Worm (Caenorhabditis elegans) whole organism, L1 larva: ENCODE data around the gene gon-4.

Source experiments
- ama-1 ChIP-seq: fragments of 150-350 bp; optimal IDR thresholded peaks from 2 replicates; lab custom pipeline; 2014
- dpl-1 ChIP-seq, 3 experiments: fragments of 150-350 bp in 2 of 3; sonication (generic microtip) in 1 of 3; optimal IDR thresholded peaks; 2 replicates each; lab custom pipeline; 2014 to 2017; ENCODE audit warnings: missing biosample characterization in 3 of 3, missing genetic modification characterization in 3 of 3, missing genetic modification reagents in 3 of 3
- fos-1 ChIP-seq: fragments of 150-350 bp; optimal IDR thresholded peaks from 2 replicates; lab custom pipeline; 2014; ENCODE audit warnings: missing biosample characterization, missing genetic modification characterization
- hlh-17 ChIP-seq: fragments of 200-800 bp; sonication (Bioruptor generic); optimal IDR thresholded peaks from 2 replicates; lab custom pipeline; 2018; ENCODE audit warnings: missing genetic modification characterization, mild to moderate bottlenecking, missing compliant biosample characterization, moderate library complexity, borderline replicate concordance
- lin-39 ChIP-seq: fragments of 150-350 bp; optimal IDR thresholded peaks from 2 replicates; lab custom pipeline; 2014; ENCODE audit warnings: missing biosample characterization, missing genetic modification reagents, missing genetic modification characterization
- lsy-2 ChIP-seq, 2 experiments: fragments of 150-350 bp; optimal IDR thresholded peaks; 2 replicates each; lab custom pipeline; 2014; ENCODE audit warnings: missing biosample characterization in 2 of 2, missing genetic modification characterization in 2 of 2
- nhr-11 ChIP-seq: fragments of 150-350 bp; optimal IDR thresholded peaks from 2 replicates; lab custom pipeline; 2014; ENCODE audit warnings: missing biosample characterization, missing genetic modification characterization
- nhr-12 ChIP-seq: sonication (generic microtip); optimal IDR thresholded peaks from 2 replicates; lab custom pipeline; 2017; ENCODE audit warnings: missing biosample characterization, missing genetic modification characterization
- zag-1 ChIP-seq: fragments of 150-350 bp; optimal IDR thresholded peaks from 2 replicates; lab custom pipeline; 2014; ENCODE audit warnings: missing biosample characterization, missing genetic modification characterization
- ztf-4 ChIP-seq: fragments of 150-350 bp; optimal IDR thresholded peaks from 2 replicates; lab custom pipeline; 2014; ENCODE audit warnings: missing biosample characterization, missing genetic modification characterization

- peak; percentile 37 to 59 (median 58) for TF ChIP-seq dpl-1 (GFP tag; optimal IDR thresholded peaks at IDR 0.05; lab: Kevin White, UChicago)
- no peak for TF ChIP-seq nhr-12 (tag; lab: Kevin White, UChicago)
- TF ChIP-seq ama-1 (lab: Kevin White, UChicago): peak; percentile 63
- TF ChIP-seq lin-39: peak; percentile 40
- TF ChIP-seq zag-1 (tag; lab: Kevin White, UChicago): peak; percentile 67
- TF ChIP-seq lsy-2 (tag; optimal IDR thresholded peaks at IDR 0.05; lab: Kevin White, UChicago): peak; percentile 88 to 90
- TF ChIP-seq nhr-11 (tag; lab: Kevin White, UChicago): peak; percentile 91
- no peak for TF ChIP-seq hlh-17 (GFP tag; lab: Kevin White, UChicago)
- peak; percentile 60 for TF ChIP-seq fos-1
- TF ChIP-seq ztf-4 (tag; lab: Kevin White, UChicago): peak; percentile 91
Observed at ce11 chrIV:10252350-10252792, 54.8 kb downstream of the gon-4 start.
